Fruit fly (Drosophila melanogaster) whole organism, wandering third instar larva: ENCODE measurements around the gene CycE.
A peak's percentile ranks its signal among the peaks of the same experiment; 100 is the strongest.

Experiments used
- CG32264 ChIP-seq: fragments of 200-800 bp; sonication (Bioruptor generic); optimal IDR thresholded peaks from 2 replicates; lab custom pipeline; 2016; ENCODE audit warnings: missing biosample characterization, missing genetic modification characterization
- CG9705 ChIP-seq: fragments of 200-800 bp; sonication (Bioruptor generic); optimal IDR thresholded peaks from 2 replicates; lab custom pipeline; 2018; ENCODE audit warnings: missing biosample characterization, mild to moderate bottlenecking, missing genetic modification characterization
- CrebA ChIP-seq: fragments of 200-800 bp; sonication (Bioruptor generic); optimal IDR thresholded peaks from 2 replicates; lab custom pipeline; 2016; ENCODE audit warnings: missing biosample characterization, mild to moderate bottlenecking, missing genetic modification characterization, borderline replicate concordance
- Dif ChIP-seq: fragments of 200-275, 200-300 bp; sonication (Bioruptor generic); optimal IDR thresholded peaks from 2 replicates; lab custom pipeline; 2018; ENCODE audit warnings: missing biosample characterization, missing genetic modification characterization; ENCODE audit not compliant: partially characterized antibody
- GATAd ChIP-seq: sonication (Bioruptor generic); optimal IDR thresholded peaks from 2 replicates; lab custom pipeline; 2016; ENCODE audit warnings: missing biosample characterization, missing genetic modification characterization
- HLH106 ChIP-seq: fragments of 200-800 bp; optimal IDR thresholded peaks from 3 replicates; lab custom pipeline; 2019; ENCODE audit warnings: missing biosample characterization, mild to moderate bottlenecking, missing genetic modification characterization, moderate library complexity
- Hnf4 ChIP-seq: fragments of 200-800 bp; sonication (Bioruptor generic); optimal IDR thresholded peaks from 2 replicates; lab custom pipeline; 2016; ENCODE audit warnings: missing biosample characterization, mild to moderate bottlenecking, missing genetic modification characterization
- Hr78 ChIP-seq: fragments of >200 bp; optimal IDR thresholded peaks from 2 replicates; lab custom pipeline; 2017; ENCODE audit warnings: missing biosample characterization, missing genetic modification characterization
- Hr83 ChIP-seq: fragments of 200-300 bp; sonication (Bioruptor generic); optimal IDR thresholded peaks from 2 replicates; lab custom pipeline; 2016; ENCODE audit warnings: missing biosample characterization, mild to moderate bottlenecking, missing genetic modification characterization, moderate library complexity; ENCODE audit not compliant: poor library complexity, severe bottlenecking
- Jra ChIP-seq: sonication (Bioruptor generic); optimal IDR thresholded peaks from 2 replicates; lab custom pipeline; 2016; ENCODE audit warnings: missing biosample characterization, missing genetic modification characterization
- Mio ChIP-seq: sonication (Bioruptor generic); optimal IDR thresholded peaks from 2 replicates; lab custom pipeline; 2016; ENCODE audit warnings: missing biosample characterization, missing genetic modification characterization
- Myc ChIP-seq: fragments of >200 bp; optimal IDR thresholded peaks from 2 replicates; lab custom pipeline; 2017
- N ChIP-seq: fragments of >200 bp; optimal IDR thresholded peaks from 2 replicates; lab custom pipeline; 2018; ENCODE audit warnings: missing biosample characterization, missing external identifiers, missing genetic modification characterization
- OdsH ChIP-seq: fragments of 200-800 bp; sonication (Bioruptor generic); optimal IDR thresholded peaks from 2 replicates; lab custom pipeline; 2016; ENCODE audit warnings: missing biosample characterization, mild to moderate bottlenecking, missing genetic modification characterization
- Rel ChIP-seq, 2 experiments: fragments of 200-800 bp; sonication (Bioruptor generic) in 1 of 2; optimal IDR thresholded peaks; 2 replicates in 1 of 2; 3 replicates in 1 of 2; lab custom pipeline; 2016 to 2019; ENCODE audit warnings: mild to moderate bottlenecking in 2 of 2, missing biosample characterization in 2 of 2, missing genetic modification characterization in 2 of 2, moderate library complexity in 1 of 2
- Sp1 ChIP-seq: fragments of 200-800 bp; sonication (Bioruptor generic); optimal IDR thresholded peaks from 3 replicates; lab custom pipeline; 2019; ENCODE audit warnings: missing biosample characterization, mild to moderate bottlenecking, missing genetic modification characterization, moderate library complexity
- br ChIP-seq: fragments of 200-800 bp; sonication (Bioruptor generic); optimal IDR thresholded peaks from 2 replicates; lab custom pipeline; 2016; ENCODE audit warnings: missing biosample characterization, missing genetic modification characterization
- brk ChIP-seq: fragments of 200-800 bp; sonication (Bioruptor generic); optimal IDR thresholded peaks from 2 replicates; lab custom pipeline; 2016; ENCODE audit warnings: missing biosample characterization, mild to moderate bottlenecking, missing genetic modification characterization
- dl ChIP-seq, 2 experiments: fragments of 175-275, 200-275 bp in 1 of 2; fragments of 200-275 bp in 1 of 2; sonication (Bioruptor generic); optimal IDR thresholded peaks; lab custom pipeline; 2018; ENCODE audit warnings: mild to moderate bottlenecking in 2 of 2, missing biosample characterization in 2 of 2, missing genetic modification characterization in 2 of 2, moderate library complexity in 2 of 2; ENCODE audit not compliant: partially characterized antibody in 2 of 2, insufficient read depth in 1 of 2
- dsf ChIP-seq: sonication (Bioruptor generic); optimal IDR thresholded peaks from 2 replicates; lab custom pipeline; 2016; ENCODE audit warnings: missing biosample characterization, missing genetic modification characterization, borderline replicate concordance
- ey ChIP-seq: fragments of 200-800 bp; sonication (Bioruptor generic); optimal IDR thresholded peaks from 2 replicates; lab custom pipeline; 2016; ENCODE audit warnings: missing biosample characterization, missing genetic modification characterization
- foxo ChIP-seq, 2 experiments: fragments of 200-800 bp; sonication (Bioruptor generic); optimal IDR thresholded peaks; 2 replicates in 1 of 2; 3 replicates in 1 of 2; lab custom pipeline; 2016 to 2017; ENCODE audit warnings: missing biosample characterization in 2 of 2, missing genetic modification characterization in 2 of 2
- fru ChIP-seq: fragments of 200-800 bp; sonication (Bioruptor generic); optimal IDR thresholded peaks from 3 replicates; lab custom pipeline; 2016; ENCODE audit warnings: missing biosample characterization, mild to moderate bottlenecking, missing genetic modification characterization
- h ChIP-seq: fragments of 200-800 bp; sonication (Bioruptor generic); optimal IDR thresholded peaks from 3 replicates; lab custom pipeline; 2016; ENCODE audit warnings: missing biosample characterization, mild to moderate bottlenecking, missing genetic modification characterization
- jim ChIP-seq: fragments of 175-275, 200-325 bp; sonication (Bioruptor generic); optimal IDR thresholded peaks from 2 replicates; lab custom pipeline; 2016; ENCODE audit warnings: missing biosample characterization, mild to moderate bottlenecking, missing genetic modification characterization
- lola ChIP-seq: fragments of >200 bp; optimal IDR thresholded peaks from 2 replicates; lab custom pipeline; 2017; ENCODE audit warnings: missing biosample characterization, missing genetic modification characterization
- pan ChIP-seq: fragments of >200 bp; optimal IDR thresholded peaks from 2 replicates; lab custom pipeline; 2017
- psq ChIP-seq: fragments of 200-800 bp; sonication (Bioruptor generic); optimal IDR thresholded peaks from 3 replicates; lab custom pipeline; 2017; ENCODE audit warnings: missing biosample characterization, mild to moderate bottlenecking, missing genetic modification characterization, moderate library complexity
- rgr ChIP-seq: fragments of 200-800 bp; sonication (Bioruptor generic); optimal IDR thresholded peaks from 3 replicates; lab custom pipeline; 2016; ENCODE audit warnings: missing biosample characterization, mild to moderate bottlenecking, missing genetic modification characterization
- sv ChIP-seq: fragments of 200-800 bp; sonication (Bioruptor generic); optimal IDR thresholded peaks from 3 replicates; lab custom pipeline; 2016; ENCODE audit warnings: missing biosample characterization, missing genetic modification characterization
- tai ChIP-seq: sonication (Bioruptor generic); optimal IDR thresholded peaks from 2 replicates; lab custom pipeline; 2016; ENCODE audit warnings: missing biosample characterization, missing genetic modification characterization
- usp ChIP-seq: fragments of >200 bp; optimal IDR thresholded peaks from 2 replicates; lab custom pipeline; 2017; ENCODE audit warnings: missing biosample characterization, missing genetic modification characterization
- woc ChIP-seq: sonication (Bioruptor generic); optimal IDR thresholded peaks from 2 replicates; lab custom pipeline; 2016; ENCODE audit warnings: missing biosample characterization, mild to moderate bottlenecking, missing genetic modification characterization

Gene CycE

DNA sequence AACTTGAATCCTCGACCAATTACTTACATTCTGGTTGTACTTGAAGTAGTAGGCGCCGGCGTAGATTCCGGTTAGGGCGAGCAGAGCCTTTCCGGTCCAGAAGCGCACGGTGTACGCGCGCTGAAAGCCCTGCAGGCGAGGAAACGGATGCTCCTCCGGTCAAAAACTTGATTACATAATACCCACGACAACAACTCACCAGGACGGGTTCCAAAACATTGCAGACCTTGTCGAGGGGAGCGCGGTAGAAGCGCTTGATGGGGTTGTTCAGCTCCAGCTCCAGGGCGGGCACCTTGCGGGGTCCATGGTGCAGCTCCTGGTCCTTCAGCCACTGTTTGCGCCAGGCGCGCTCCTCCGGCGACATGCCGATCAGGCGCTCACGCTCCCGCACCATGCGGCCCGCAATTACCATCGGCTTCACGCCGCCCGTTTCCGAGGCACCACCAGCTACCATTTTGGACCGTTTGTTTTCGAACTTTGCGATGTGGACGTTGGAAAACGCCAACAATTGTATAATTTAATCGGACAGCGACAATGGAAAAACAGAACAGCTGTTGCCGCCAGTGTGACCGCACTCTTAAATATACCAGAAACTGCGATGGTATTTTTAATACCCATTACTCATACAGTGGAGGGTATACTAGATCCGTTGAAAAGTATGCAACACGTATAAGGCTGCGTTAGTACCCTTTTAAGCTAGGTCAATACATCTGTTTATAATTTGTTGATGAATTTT lies 2.7 kb upstream of the CycE start, which contains the start of gene ND-B17:
Gene ND-B17 (minus strand): TSS at position 556 of the 736 bp plus-strand sequence.
- peak; percentile 32 for TF ChIP-seq Myc (lab: Kevin White, UChicago)
- peak; percentile 6 for TF ChIP-seq ey
- TF ChIP-seq sv, result peak; percentile 46
- peak; percentile 36 for TF ChIP-seq woc (GFP tag; lab: Kevin White, UChicago)
- no peak for TF ChIP-seq GATAd (GFP tag; lab: Kevin White, UChicago)
- no peak for TF ChIP-seq Sp1 (GFP tag; lab: Kevin White, UChicago)
- no peak for TF ChIP-seq CrebA (GFP tag; lab: Kevin White, UChicago)

dm6 chr2L:15749313-15749712 lies 1.4 kb upstream of the CycE start:
- no peak for TF ChIP-seq Mio (GFP tag; lab: Kevin White, UChicago)
- TF ChIP-seq tai, result no peak
- TF ChIP-seq dl (GFP tag; optimal IDR thresholded peaks at IDR 0.05; lab: Kevin White, UChicago; ENCODE audit: insufficient read depth in 1 of 2, partially characterized antibody in 2 of 2), result no peak
- no peak for TF ChIP-seq ey
- no peak for TF ChIP-seq fru (GFP tag; lab: Kevin White, UChicago)
- TF ChIP-seq brk (GFP tag; lab: Kevin White, UChicago), result no peak
- TF ChIP-seq OdsH (GFP tag; lab: Kevin White, UChicago), result no peak
- no peak for TF ChIP-seq h (GFP tag; lab: Kevin White, UChicago)
- no peak for TF ChIP-seq pan
- no peak for TF ChIP-seq Hr83 (GFP tag; lab: Kevin White, UChicago)
- TF ChIP-seq rgr, result no peak
- no peak for TF ChIP-seq Myc (lab: Kevin White, UChicago)
- TF ChIP-seq foxo (GFP tag; optimal IDR thresholded peaks at IDR 0.05; lab: Kevin White, UChicago), result no peak
- no peak for TF ChIP-seq woc (GFP tag; lab: Kevin White, UChicago)
- TF ChIP-seq Sp1 (GFP tag; lab: Kevin White, UChicago), result no peak
- TF ChIP-seq, all 38 proteins: peak for 0

DNA sequence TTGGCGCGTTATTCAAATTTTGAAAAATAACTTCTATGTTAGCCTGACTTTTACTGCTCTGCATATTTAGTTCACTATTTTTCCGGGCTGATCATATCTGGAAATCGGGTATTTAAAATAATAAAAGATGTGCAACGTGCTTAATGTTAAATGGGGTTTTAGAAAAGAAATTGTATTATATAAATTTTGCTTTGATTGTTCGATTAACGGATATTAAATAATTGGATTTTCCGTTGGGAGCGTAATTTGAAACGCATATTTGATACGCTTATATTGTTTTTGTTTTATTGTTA lies 257 bp upstream of the CycE start:
- TF ChIP-seq fru (GFP tag; lab: Kevin White, UChicago) (no peak), lola (GFP tag; lab: Kevin White, UChicago) (no peak), brk (GFP tag; lab: Kevin White, UChicago) (no peak), dsf (GFP tag; lab: Kevin White, UChicago) (no peak)

DNA sequence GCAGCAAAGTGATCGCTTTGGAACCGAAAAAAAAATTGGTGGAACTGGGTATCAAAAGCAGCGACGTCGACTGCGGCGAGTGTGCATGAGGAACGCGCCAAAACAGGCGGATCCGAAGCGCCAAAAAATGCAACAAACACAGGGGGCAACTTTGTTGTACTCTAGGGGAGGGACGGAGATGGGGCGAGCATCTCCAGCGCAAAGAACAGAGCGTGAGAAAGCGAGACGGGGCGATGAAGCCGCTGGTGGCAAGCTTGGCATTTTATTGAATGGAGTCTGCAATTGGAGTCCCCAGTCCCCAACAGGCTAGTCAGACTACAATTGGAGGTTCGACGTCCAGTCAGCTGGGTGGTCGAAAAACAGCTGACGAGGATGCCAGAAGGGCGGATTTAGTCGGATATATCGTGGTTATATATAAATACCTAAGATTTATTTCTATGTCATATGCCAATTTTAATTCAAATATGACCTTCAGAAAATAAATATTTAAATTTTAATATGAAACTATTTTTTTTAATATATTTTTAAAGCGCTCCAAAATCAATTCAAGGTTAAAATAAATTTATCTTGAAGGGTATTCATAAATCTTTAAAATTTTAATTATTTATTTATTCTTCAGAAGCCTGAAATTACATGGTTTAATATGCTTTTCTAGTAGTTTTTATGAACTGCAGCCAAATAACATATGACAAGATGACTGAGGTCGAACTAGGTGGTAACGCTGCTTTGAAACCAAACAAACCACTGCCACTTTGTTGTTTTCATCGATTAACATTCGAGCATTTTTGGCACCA lies 1.2 kb downstream of the CycE start:
- TF ChIP-seq N (GFP tag; lab: Kevin White, UChicago), result no peak
- TF ChIP-seq Hr78 (GFP tag; lab: Kevin White, UChicago), result no peak
- TF ChIP-seq dsf (GFP tag; lab: Kevin White, UChicago), result peak; percentile 10
- no peak for TF ChIP-seq Rel (GFP tag; optimal IDR thresholded peaks at IDR 0.05; lab: Kevin White, UChicago)
- TF ChIP-seq Rel (tag; optimal IDR thresholded peaks at IDR 0.05; lab: Kevin White, UChicago), result peak; percentile 64
- peak; percentile 94 for TF ChIP-seq Sp1 (GFP tag; lab: Kevin White, UChicago)
- TF ChIP-seq sv, result peak; percentile 66
- peak; percentile 12 for TF ChIP-seq brk (GFP tag; lab: Kevin White, UChicago)
- peak; percentile 51 for TF ChIP-seq ey
- TF ChIP-seq HLH106 (tag; lab: Kevin White, UChicago), result peak; percentile 93
- TF ChIP-seq CG32264, result no peak
- peak; percentile 82 for TF ChIP-seq rgr
- TF ChIP-seq h (GFP tag; lab: Kevin White, UChicago), result peak; percentile 57
- peak; percentile 31 for TF ChIP-seq Dif (GFP tag; lab: Kevin White, UChicago)
- TF ChIP-seq br, result peak; percentile 61
- no peak for TF ChIP-seq jim
- peak; percentile 24 for TF ChIP-seq Jra (GFP tag; lab: Kevin White, UChicago)
- peak; percentile 51 for TF ChIP-seq fru (GFP tag; lab: Kevin White, UChicago)
- TF ChIP-seq usp (GFP tag; lab: Kevin White, UChicago), result no peak
- no peak for TF ChIP-seq lola (GFP tag; lab: Kevin White, UChicago)
- peak; percentile 79 for TF ChIP-seq psq
- TF ChIP-seq CG9705 (GFP tag; lab: Kevin White, UChicago), result peak; percentile 80
- TF ChIP-seq woc (GFP tag; lab: Kevin White, UChicago), result peak; percentile 47
- TF ChIP-seq OdsH (GFP tag; lab: Kevin White, UChicago), result peak; percentile 84
- peak in 1 of 2 experiments; percentile 87 for TF ChIP-seq foxo (GFP tag; optimal IDR thresholded peaks at IDR 0.05; lab: Kevin White, UChicago)
- peak; percentile 37 for TF ChIP-seq Hnf4
- TF ChIP-seq, all 38 proteins: peak for 19
